Fruit fly (Drosophila melanogaster) whole organism, adult: ENCODE results near the gene CG32641.

Experiments used
- CG14711 ChIP-seq: fragments of 200-800 bp; sonication (Bioruptor generic); optimal IDR thresholded peaks from 2 replicates; lab custom pipeline; 2018; ENCODE audit warnings: missing biosample characterization, mild to moderate bottlenecking, missing genetic modification characterization, moderate library complexity
- CG1620 ChIP-seq: fragments of 200-800 bp; sonication (Bioruptor generic); optimal IDR thresholded peaks from 2 replicates; lab custom pipeline; 2016; ENCODE audit warnings: missing biosample characterization, missing genetic modification characterization
- CG5204 ChIP-seq: fragments of 200-800 bp; sonication (Bioruptor generic); optimal IDR thresholded peaks from 2 replicates; lab custom pipeline; 2016; ENCODE audit warnings: missing biosample characterization, missing genetic modification characterization
- CG7045 ChIP-seq: fragments of 200-800 bp; sonication (Bioruptor generic); optimal IDR thresholded peaks from 2 replicates; lab custom pipeline; 2017; ENCODE audit warnings: missing biosample characterization, mild to moderate bottlenecking, missing genetic modification characterization
- CG7101 ChIP-seq: fragments of 200-800 bp; sonication (Bioruptor generic); optimal IDR thresholded peaks from 2 replicates; lab custom pipeline; 2018; ENCODE audit warnings: missing biosample characterization, mild to moderate bottlenecking, missing genetic modification characterization, moderate library complexity
- Crg-1 ChIP-seq: fragments of 200-800 bp; sonication (Bioruptor generic); optimal IDR thresholded peaks from 2 replicates; lab custom pipeline; 2016; ENCODE audit warnings: missing biosample characterization, missing genetic modification characterization
- bab1 ChIP-seq: fragments of 200-800 bp; sonication (Bioruptor generic); optimal IDR thresholded peaks from 3 replicates; lab custom pipeline; 2019; ENCODE audit warnings: missing biosample characterization, mild to moderate bottlenecking, missing genetic modification characterization, moderate library complexity
- cic ChIP-seq: fragments of 200-800 bp; sonication (Bioruptor generic); optimal IDR thresholded peaks from 2 replicates; lab custom pipeline; 2017; ENCODE audit warnings: missing biosample characterization, mild to moderate bottlenecking, missing genetic modification characterization, moderate library complexity
- kay ChIP-seq: fragments of 200-800 bp; sonication (Bioruptor generic); peaks from one replicate; lab custom pipeline; 2016; ENCODE audit warnings: missing biosample characterization, missing genetic modification characterization, borderline replicate concordance
- ovo ChIP-seq: fragments of 200-800 bp; sonication (Bioruptor generic); optimal IDR thresholded peaks from 2 replicates; lab custom pipeline; 2016; ENCODE audit warnings: missing biosample characterization, missing genetic modification characterization
- tj ChIP-seq: fragments of 200-800 bp; sonication (Bioruptor generic); optimal IDR thresholded peaks from 3 replicates; lab custom pipeline; 2017; ENCODE audit warnings: missing biosample characterization, mild to moderate bottlenecking, missing genetic modification characterization, moderate library complexity
- toe ChIP-seq: fragments of 200-800 bp; sonication (Bioruptor generic); optimal IDR thresholded peaks from 2 replicates; lab custom pipeline; 2016; ENCODE audit warnings: missing biosample characterization, missing genetic modification characterization

DNA sequence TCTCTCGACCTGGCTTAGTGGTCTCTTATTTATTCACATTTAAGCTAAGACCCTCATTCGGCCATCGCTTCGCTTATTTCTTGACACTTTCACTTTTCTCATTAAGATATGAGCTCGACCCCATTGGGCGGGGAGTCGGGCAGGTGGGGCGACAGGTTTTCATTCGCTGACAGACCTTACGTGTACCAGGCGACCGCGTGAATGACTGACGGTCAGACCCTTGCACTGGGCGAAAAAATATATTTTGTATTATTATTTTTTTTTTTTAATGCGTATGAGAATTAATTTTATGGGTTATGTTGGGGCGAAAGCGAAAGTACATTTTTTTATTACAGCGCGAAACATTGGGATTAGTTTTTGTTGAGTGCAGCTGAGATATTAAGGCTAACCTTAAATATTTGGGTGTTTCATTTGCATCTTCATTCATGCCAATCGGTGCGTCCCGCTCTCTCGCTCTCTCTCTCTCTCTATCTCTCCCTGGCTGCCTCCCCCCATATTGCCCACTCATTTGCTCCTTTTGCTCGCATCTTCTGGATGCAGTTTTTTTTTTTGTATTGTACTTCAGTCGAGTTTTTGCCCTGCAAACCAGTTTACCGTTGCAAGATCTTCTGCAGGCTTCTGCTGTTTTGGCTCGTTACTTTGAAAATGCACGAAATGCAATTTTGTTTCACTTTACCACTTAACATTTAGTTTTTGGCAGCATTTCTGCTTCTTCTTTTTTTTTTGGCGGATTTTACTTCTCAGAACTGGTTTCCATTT, 47.2 kb upstream of the CG32641 start:
- TF ChIP-seq CG7101 (tag; lab: Kevin White, UChicago), result no peak
- TF ChIP-seq Crg-1 (GFP tag; lab: Kevin White, UChicago), result no peak
- no peak for TF ChIP-seq tj
- TF ChIP-seq cic, result no peak
- TF ChIP-seq CG14711 (tag; lab: Kevin White, UChicago), result no peak
- no peak for TF ChIP-seq ovo (GFP tag; lab: Kevin White, UChicago)
- no peak for TF ChIP-seq kay (GFP tag; lab: Kevin White, UChicago)
- TF ChIP-seq bab1 (GFP tag; lab: Kevin White, UChicago), result no peak
- no peak for TF ChIP-seq toe (GFP tag; lab: Kevin White, UChicago)
- no peak for TF ChIP-seq CG5204 (GFP tag; lab: Kevin White, UChicago)
- TF ChIP-seq CG1620 (GFP tag; lab: Kevin White, UChicago), result no peak
- TF ChIP-seq CG7045 (GFP tag; lab: Kevin White, UChicago), result no peak
